Worm (Caenorhabditis elegans) whole organism, mixed stage, embryonic: ENCODE data around the gene F31E8.5.
A peak's percentile ranks its signal among the peaks of the same experiment; 100 is the strongest.

Experiments
- M03D4.4 ChIP-seq: sonication (generic microtip); optimal IDR thresholded peaks from 2 replicates; lab custom pipeline; 2017; ENCODE audit warnings: mild to moderate bottlenecking, missing genetic modification characterization, missing compliant biosample characterization
- blmp-1 ChIP-seq: fragments of 150-350 bp; optimal IDR thresholded peaks from 2 replicates; lab custom pipeline; 2014; ENCODE audit warnings: missing biosample characterization, missing genetic modification characterization
- ceh-39 ChIP-seq: fragments of 150-350 bp; optimal IDR thresholded peaks from 2 replicates; lab custom pipeline; 2014; ENCODE audit warnings: missing biosample characterization, missing genetic modification characterization
- ceh-43 ChIP-seq: fragments of 200-800 bp; sonication (Bioruptor generic); optimal IDR thresholded peaks from 2 replicates; lab custom pipeline; 2018; ENCODE audit warnings: mild to moderate bottlenecking, missing genetic modification characterization, moderate library complexity, missing compliant biosample characterization
- ceh-83 ChIP-seq: fragments of 200-800 bp; sonication (Bioruptor generic); optimal IDR thresholded peaks from 2 replicates; lab custom pipeline; 2018; ENCODE audit warnings: mild to moderate bottlenecking, missing genetic modification characterization, missing compliant biosample characterization
- ces-1 ChIP-seq: fragments of 150-350 bp; optimal IDR thresholded peaks from 2 replicates; lab custom pipeline; 2014; ENCODE audit warnings: missing biosample characterization, missing genetic modification reagents, missing genetic modification characterization
- drap-1 ChIP-seq: fragments of 200-800 bp; sonication (Bioruptor generic); optimal IDR thresholded peaks from 3 replicates; lab custom pipeline; 2018; ENCODE audit warnings: mild to moderate bottlenecking, missing genetic modification characterization, missing compliant biosample characterization
- elt-1 ChIP-seq: sonication (generic microtip); optimal IDR thresholded peaks from 2 replicates; lab custom pipeline; 2017; ENCODE audit warnings: missing genetic modification characterization, mild to moderate bottlenecking, missing compliant biosample characterization, antibody characterized with exemption, moderate library complexity, borderline replicate concordance; ENCODE audit not compliant: insufficient read depth
- elt-3 ChIP-seq: fragments of 150-350 bp; optimal IDR thresholded peaks from 2 replicates; lab custom pipeline; 2014; ENCODE audit warnings: missing biosample characterization, missing genetic modification characterization
- flh-1 ChIP-seq: fragments of 200-800 bp; sonication (Bioruptor generic); optimal IDR thresholded peaks from 2 replicates; lab custom pipeline; 2018; ENCODE audit warnings: mild to moderate bottlenecking, missing genetic modification characterization, moderate library complexity, missing compliant biosample characterization
- ham-2 ChIP-seq: fragments of 200-800 bp; sonication (Bioruptor generic); optimal IDR thresholded peaks from 2 replicates; lab custom pipeline; 2018; ENCODE audit warnings: mild to moderate bottlenecking, missing genetic modification characterization, missing compliant biosample characterization
- hlh-1 ChIP-seq: fragments of 150-350 bp; optimal IDR thresholded peaks from 2 replicates; lab custom pipeline; 2014; ENCODE audit warnings: missing biosample characterization, missing genetic modification reagents, missing genetic modification characterization
- lin-13 ChIP-seq: fragments of 150-350 bp; optimal IDR thresholded peaks from 2 replicates; lab custom pipeline; 2014; ENCODE audit warnings: missing biosample characterization, missing genetic modification characterization
- lin-32 ChIP-seq: fragments of 200-800 bp; sonication (Bioruptor generic); optimal IDR thresholded peaks from 2 replicates; lab custom pipeline; 2018; ENCODE audit warnings: mild to moderate bottlenecking, missing genetic modification characterization, missing compliant biosample characterization
- lsy-2 ChIP-seq: fragments of 150-350 bp; optimal IDR thresholded peaks from 2 replicates; lab custom pipeline; 2014; ENCODE audit warnings: missing biosample characterization, missing genetic modification characterization
- mab-5 ChIP-seq: fragments of 150-350 bp; optimal IDR thresholded peaks from 2 replicates; lab custom pipeline; 2014; ENCODE audit warnings: missing biosample characterization, missing genetic modification characterization
- mep-1 ChIP-seq: fragments of 150-350 bp; optimal IDR thresholded peaks from 2 replicates; lab custom pipeline; 2017; ENCODE audit warnings: missing biosample characterization, missing genetic modification reagents, missing genetic modification characterization, inconsistent platforms
- mls-2 ChIP-seq: sonication (generic microtip); optimal IDR thresholded peaks from 2 replicates; lab custom pipeline; 2016; ENCODE audit warnings: mild to moderate bottlenecking, missing genetic modification characterization, moderate library complexity, missing compliant biosample characterization
- nhr-2 ChIP-seq: fragments of 150-350 bp; optimal IDR thresholded peaks from 2 replicates; lab custom pipeline; 2014; ENCODE audit warnings: missing biosample characterization, missing genetic modification characterization
- nhr-237 ChIP-seq: fragments of 150-350 bp; optimal IDR thresholded peaks from 2 replicates; lab custom pipeline; 2014; ENCODE audit warnings: missing biosample characterization, missing genetic modification characterization
- nhr-28 ChIP-seq: fragments of 150-350 bp; optimal IDR thresholded peaks from 2 replicates; lab custom pipeline; 2014; ENCODE audit warnings: missing biosample characterization, missing genetic modification characterization
- nhr-76 ChIP-seq: sonication (generic microtip); optimal IDR thresholded peaks from 2 replicates; lab custom pipeline; 2017; ENCODE audit warnings: missing biosample characterization, missing genetic modification characterization
- pha-4 ChIP-seq: fragments of 150-350 bp; optimal IDR thresholded peaks from 2 replicates; lab custom pipeline; 2018; ENCODE audit warnings: missing biosample characterization, missing genetic modification reagents, missing genetic modification characterization
- sem-2 ChIP-seq: fragments of 200-800 bp; sonication (Bioruptor generic); optimal IDR thresholded peaks from 2 replicates; lab custom pipeline; 2018; ENCODE audit warnings: mild to moderate bottlenecking, missing genetic modification characterization, missing compliant biosample characterization
- snpc-4 ChIP-seq: fragments of 150-350 bp; optimal IDR thresholded peaks from 2 replicates; lab custom pipeline; 2014; ENCODE audit warnings: missing biosample characterization, missing genetic modification characterization
- sptf-1 ChIP-seq: sonication (generic microtip); optimal IDR thresholded peaks from 2 replicates; lab custom pipeline; 2017; ENCODE audit warnings: mild to moderate bottlenecking, missing genetic modification characterization, moderate library complexity, missing compliant biosample characterization
- tbx-8 ChIP-seq: fragments of 200-800 bp; sonication (Bioruptor generic); optimal IDR thresholded peaks from 2 replicates; lab custom pipeline; 2018; ENCODE audit warnings: mild to moderate bottlenecking, missing genetic modification characterization, moderate library complexity, missing compliant biosample characterization
- unc-120 ChIP-seq: sonication (generic microtip); optimal IDR thresholded peaks from 2 replicates; lab custom pipeline; 2017; ENCODE audit warnings: missing genetic modification characterization, missing compliant biosample characterization; ENCODE audit not compliant: poor library complexity, severe bottlenecking
- unc-39 ChIP-seq: fragments of 150-350 bp; optimal IDR thresholded peaks from 2 replicates; lab custom pipeline; 2014; ENCODE audit warnings: missing biosample characterization, missing genetic modification characterization
- unc-62 ChIP-seq: fragments of 150-350 bp; optimal IDR thresholded peaks from 2 replicates; lab custom pipeline; 2014; ENCODE audit warnings: missing biosample characterization, missing genetic modification reagents, missing genetic modification characterization
- zip-8 ChIP-seq: fragments of 150-350 bp; optimal IDR thresholded peaks from 2 replicates; lab custom pipeline; 2014; ENCODE audit warnings: missing biosample characterization, missing genetic modification characterization
- ztf-11 ChIP-seq: fragments of 150-350 bp; optimal IDR thresholded peaks from 2 replicates; lab custom pipeline; 2014; ENCODE audit warnings: missing biosample characterization, missing genetic modification characterization

Gene F31E8.5

DNA sequence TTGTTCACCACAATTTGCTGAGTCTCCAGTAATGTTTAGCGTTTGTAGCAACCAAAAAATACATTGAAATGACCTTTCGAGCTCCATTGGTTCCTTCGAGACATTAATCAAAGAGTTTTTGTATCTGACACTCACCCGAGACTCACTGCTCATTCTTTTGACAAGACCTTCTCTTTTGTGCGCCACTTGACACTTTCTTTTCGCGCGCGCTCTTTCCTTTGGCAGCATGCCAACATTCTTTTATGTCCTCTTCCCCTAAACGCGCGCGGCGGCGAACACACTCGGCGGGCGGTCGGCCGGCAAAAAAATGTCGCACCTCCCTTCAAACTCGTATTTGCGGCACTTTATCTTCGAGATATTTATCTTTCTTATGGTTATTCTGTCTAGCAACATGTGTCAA is 36.6 kb upstream of the F31E8.5 start:
- TF ChIP-seq sem-2: no peak
- TF ChIP-seq pha-4 (tag; lab: Kevin White, UChicago): no peak
- peak; percentile 8 for TF ChIP-seq drap-1 (GFP tag; lab: Kevin White, UChicago)
- no peak for TF ChIP-seq elt-3
- TF ChIP-seq, all 35 proteins: peak for 1

DNA sequence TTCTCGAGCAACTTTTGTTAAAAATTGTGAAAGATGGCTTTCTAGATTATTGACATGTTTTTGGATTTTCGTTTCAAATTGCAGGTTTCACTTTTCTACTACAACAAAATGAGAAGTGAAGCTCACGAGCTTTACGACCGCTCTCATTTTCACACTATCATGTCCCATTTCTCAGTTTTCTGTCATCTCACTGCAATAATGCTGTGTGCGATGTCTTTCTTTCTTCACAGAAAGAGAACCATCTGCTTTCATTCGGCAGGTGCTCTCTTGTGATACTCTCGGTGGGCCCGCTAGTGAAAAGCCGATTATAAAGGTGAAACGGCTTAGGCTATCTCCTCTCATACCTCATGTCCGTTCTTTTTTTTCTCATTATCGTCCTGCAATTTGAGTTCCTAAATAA is 36.1 kb upstream of the F31E8.5 start:
- TF ChIP-seq hlh-1 (tag; lab: Kevin White, UChicago): peak; percentile 84
- TF ChIP-seq lin-13: no peak

DNA sequence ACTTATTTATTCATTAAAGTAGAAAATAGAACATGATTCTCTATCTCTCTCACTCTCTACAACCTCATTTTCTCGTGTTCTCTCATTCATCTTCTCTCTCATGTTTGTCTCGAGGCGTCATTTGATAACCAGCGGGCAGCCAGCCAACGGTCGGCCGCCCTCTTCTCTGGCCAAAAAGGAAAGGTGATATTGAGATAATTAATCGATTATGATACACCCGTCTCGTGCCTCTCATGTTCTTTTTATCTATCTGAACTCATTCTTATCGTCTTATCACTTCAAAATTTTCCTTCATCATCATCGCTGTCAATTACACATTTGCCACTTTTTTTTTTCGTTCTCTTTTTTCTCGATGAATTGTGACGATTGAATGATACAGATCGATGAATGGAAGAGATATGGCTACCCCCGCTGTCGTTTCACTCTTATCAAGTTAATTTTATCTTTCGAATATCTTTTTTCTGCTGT is 35.6 kb upstream of the F31E8.5 start:
- peak; percentile 79 for TF ChIP-seq unc-120 (tag; lab: Kevin White, UChicago)
- TF ChIP-seq unc-39 (tag; lab: Kevin White, UChicago): no peak
- TF ChIP-seq elt-3: peak; percentile 81
- peak; percentile 38 for TF ChIP-seq ces-1 (GFP tag; lab: Kevin White, UChicago)
- TF ChIP-seq lsy-2 (tag; lab: Kevin White, UChicago): no peak
- no peak for TF ChIP-seq flh-1 (GFP tag; lab: Kevin White, UChicago)
- no peak for TF ChIP-seq sptf-1
- no peak for TF ChIP-seq sem-2
- no peak for TF ChIP-seq M03D4.4 (tag; lab: Kevin White, UChicago)
- TF ChIP-seq nhr-28: no peak
- no peak for TF ChIP-seq mep-1 (tag; lab: Kevin White, UChicago)
- no peak for TF ChIP-seq ceh-83 (GFP tag; lab: Kevin White, UChicago)
- TF ChIP-seq nhr-76: no peak
- TF ChIP-seq ceh-39: no peak
- no peak for TF ChIP-seq ham-2 (GFP tag; lab: Kevin White, UChicago)
- peak; percentile 39 for TF ChIP-seq unc-62
- no peak for TF ChIP-seq nhr-237 (tag; lab: Kevin White, UChicago)
- TF ChIP-seq ztf-11 (tag; lab: Kevin White, UChicago): no peak
- TF ChIP-seq elt-1 (tag; lab: Kevin White, UChicago): peak; percentile 94

DNA sequence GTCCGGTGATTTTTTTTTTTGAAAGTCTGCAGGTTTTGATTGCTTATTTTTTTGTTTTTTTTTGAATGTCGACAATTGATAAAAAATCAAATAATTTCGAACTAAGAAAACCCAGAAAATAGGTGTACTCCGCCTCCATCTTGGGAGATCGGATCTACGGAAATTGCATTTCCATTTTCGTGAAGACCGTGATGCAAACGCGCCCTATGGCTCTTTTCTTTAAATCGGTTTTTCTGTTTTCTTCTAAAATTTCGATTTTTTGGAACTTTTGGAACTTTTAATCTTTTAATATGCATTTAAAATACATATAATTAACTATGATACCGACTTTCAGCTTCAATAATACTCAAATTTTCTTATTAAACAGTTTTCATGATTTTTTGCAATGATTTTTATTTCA is 34.9 kb upstream of the F31E8.5 start:
- TF ChIP-seq nhr-28 (no peak), lin-32 (GFP tag; lab: Kevin White, UChicago) (no peak), unc-39 (tag; lab: Kevin White, UChicago) (no peak), mep-1 (tag; lab: Kevin White, UChicago) (no peak), nhr-76 (no peak), M03D4.4 (tag; lab: Kevin White, UChicago) (no peak), pha-4 (tag; lab: Kevin White, UChicago) (no peak), flh-1 (GFP tag; lab: Kevin White, UChicago) (no peak), ceh-43 (GFP tag; lab: Kevin White, UChicago) (no peak), ceh-39 (no peak), elt-3 (no peak)

DNA sequence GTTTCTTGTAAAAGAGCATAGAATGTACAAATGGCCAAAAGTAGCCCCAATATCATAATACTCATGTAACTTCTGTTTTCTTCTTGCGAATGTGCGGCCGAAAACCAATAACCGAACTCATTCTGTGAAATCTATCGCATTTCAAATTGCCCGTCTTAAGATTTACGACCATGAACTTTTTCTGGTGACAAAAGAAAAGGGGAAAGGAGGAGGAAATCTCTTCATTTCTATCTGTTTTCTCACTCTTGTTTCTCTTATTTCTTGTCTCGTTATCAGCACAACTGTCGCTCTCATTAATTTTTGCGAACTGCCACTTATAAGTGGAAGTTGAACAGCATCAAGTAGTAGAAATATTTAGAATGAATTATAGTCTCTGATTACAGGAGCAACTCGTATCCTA is 34.0 kb upstream of the F31E8.5 start:
- TF ChIP-seq nhr-2 (tag; lab: Kevin White, UChicago) (no peak), blmp-1 (no peak), nhr-28 (no peak), elt-3 (no peak), mab-5 (peak; percentile 44), pha-4 (tag; lab: Kevin White, UChicago) (no peak), nhr-237 (tag; lab: Kevin White, UChicago) (no peak), ceh-83 (GFP tag; lab: Kevin White, UChicago) (no peak), nhr-76 (no peak), elt-1 (tag; lab: Kevin White, UChicago) (no peak), mls-2 (tag; lab: Kevin White, UChicago) (no peak), ceh-39 (no peak), unc-39 (tag; lab: Kevin White, UChicago) (no peak), sptf-1 (peak; percentile 30), snpc-4 (tag; lab: Kevin White, UChicago) (no peak), drap-1 (GFP tag; lab: Kevin White, UChicago) (no peak), unc-120 (tag; lab: Kevin White, UChicago) (peak; percentile 72), lin-32 (GFP tag; lab: Kevin White, UChicago) (no peak), sem-2 (no peak), zip-8 (no peak), tbx-8 (no peak), ceh-43 (GFP tag; lab: Kevin White, UChicago) (no peak), lin-13 (no peak), unc-62 (peak; percentile 79), M03D4.4 (tag; lab: Kevin White, UChicago) (no peak), flh-1 (GFP tag; lab: Kevin White, UChicago) (no peak), ham-2 (GFP tag; lab: Kevin White, UChicago) (no peak), hlh-1 (tag; lab: Kevin White, UChicago) (peak; percentile 81), lsy-2 (tag; lab: Kevin White, UChicago) (no peak)
